Worm (Caenorhabditis elegans) whole organism, late embryonic: Measurements from ENCODE around the gene F29F11.20.

Source experiments
- C38D4.7 ChIP-seq: fragments of 200-800 bp; sonication (Bioruptor generic); optimal IDR thresholded peaks from 2 replicates; lab custom pipeline; 2018; ENCODE audit warnings: mild to moderate bottlenecking, missing genetic modification characterization, moderate library complexity, missing compliant biosample characterization
- T23F11.4 ChIP-seq: fragments of 200-800 bp; sonication (Bioruptor generic); optimal IDR thresholded peaks from 2 replicates; lab custom pipeline; 2018; ENCODE audit warnings: mild to moderate bottlenecking, missing genetic modification characterization, missing compliant biosample characterization
- Y22D7AL.16 ChIP-seq: sonication (generic microtip); optimal IDR thresholded peaks from 2 replicates; lab custom pipeline; 2016; ENCODE audit warnings: missing genetic modification characterization, missing compliant biosample characterization
- ahr-1 ChIP-seq: sonication (generic microtip); optimal IDR thresholded peaks from 2 replicates; lab custom pipeline; 2016; ENCODE audit warnings: missing genetic modification characterization, missing compliant biosample characterization
- ceh-14 ChIP-seq: sonication (generic microtip); optimal IDR thresholded peaks from 2 replicates; lab custom pipeline; 2016; ENCODE audit warnings: missing genotype, missing genetic modification characterization, missing compliant biosample characterization
- ceh-18 ChIP-seq: sonication (generic microtip); optimal IDR thresholded peaks from 2 replicates; lab custom pipeline; 2016; ENCODE audit warnings: missing genetic modification characterization, missing compliant biosample characterization
- ceh-19 ChIP-seq: fragments of 200-800 bp; sonication (Bioruptor generic); optimal IDR thresholded peaks from 2 replicates; lab custom pipeline; 2018; ENCODE audit warnings: mild to moderate bottlenecking, missing genetic modification characterization, missing compliant biosample characterization
- ceh-2 ChIP-seq: sonication (generic microtip); optimal IDR thresholded peaks from 2 replicates; lab custom pipeline; 2016; ENCODE audit warnings: missing genotype, missing genetic modification characterization, missing compliant biosample characterization
- ceh-22 ChIP-seq: sonication (generic microtip); optimal IDR thresholded peaks from 2 replicates; lab custom pipeline; 2017; ENCODE audit warnings: missing biosample characterization, missing genetic modification characterization
- ceh-24 ChIP-seq: sonication (generic microtip); optimal IDR thresholded peaks from 2 replicates; lab custom pipeline; 2016; ENCODE audit warnings: mild to moderate bottlenecking, missing genetic modification characterization, missing compliant biosample characterization
- ceh-30 ChIP-seq: fragments of 150-350 bp; optimal IDR thresholded peaks from 2 replicates; lab custom pipeline; 2014; ENCODE audit warnings: missing biosample characterization, missing genetic modification characterization
- ceh-31 ChIP-seq: sonication (generic microtip); optimal IDR thresholded peaks from 2 replicates; lab custom pipeline; 2016; ENCODE audit warnings: missing genetic modification characterization, missing compliant biosample characterization
- ceh-34 ChIP-seq: sonication (generic microtip); optimal IDR thresholded peaks from 2 replicates; lab custom pipeline; 2016; ENCODE audit warnings: mild to moderate bottlenecking, missing genetic modification characterization, missing compliant biosample characterization
- ceh-9 ChIP-seq: sonication (generic microtip); optimal IDR thresholded peaks from 2 replicates; lab custom pipeline; 2016; ENCODE audit warnings: mild to moderate bottlenecking, missing genetic modification characterization, inconsistent platforms, missing compliant biosample characterization
- che-1 ChIP-seq: sonication (generic microtip); optimal IDR thresholded peaks from 2 replicates; lab custom pipeline; 2016; ENCODE audit warnings: mild to moderate bottlenecking, missing genetic modification characterization, missing compliant biosample characterization
- dve-1 ChIP-seq: sonication (generic microtip); optimal IDR thresholded peaks from 2 replicates; lab custom pipeline; 2017; ENCODE audit warnings: antibody characterized with exemption, mild to moderate bottlenecking, missing genetic modification characterization, missing compliant biosample characterization
- elt-2 ChIP-seq: sonication (generic microtip); optimal IDR thresholded peaks from 2 replicates; lab custom pipeline; 2016; ENCODE audit warnings: missing genetic modification reagents, missing genetic modification characterization, missing compliant biosample characterization
- ets-4 ChIP-seq: sonication (generic microtip); optimal IDR thresholded peaks from 2 replicates; lab custom pipeline; 2016; ENCODE audit warnings: missing genetic modification characterization, missing compliant biosample characterization
- fax-1 ChIP-seq: sonication (generic microtip); optimal IDR thresholded peaks from 2 replicates; lab custom pipeline; 2016; ENCODE audit warnings: missing genotype, missing genetic modification characterization, missing compliant biosample characterization
- fkh-6 ChIP-seq: sonication (generic microtip); optimal IDR thresholded peaks from 2 replicates; lab custom pipeline; 2016; ENCODE audit warnings: missing genetic modification characterization, missing compliant biosample characterization
- hlh-13 ChIP-seq: fragments of 200-800 bp; sonication (Bioruptor generic); optimal IDR thresholded peaks from 2 replicates; lab custom pipeline; 2018; ENCODE audit warnings: mild to moderate bottlenecking, missing genetic modification characterization, missing compliant biosample characterization
- hlh-15 ChIP-seq: sonication (generic microtip); optimal IDR thresholded peaks from 2 replicates; lab custom pipeline; 2016; ENCODE audit warnings: missing genetic modification characterization, missing compliant biosample characterization
- hlh-30 ChIP-seq: sonication (generic microtip); optimal IDR thresholded peaks from 2 replicates; lab custom pipeline; 2017; ENCODE audit warnings: antibody characterized with exemption, missing genetic modification characterization, missing compliant biosample characterization; ENCODE audit not compliant: insufficient read depth
- hlh-6 ChIP-seq: sonication (generic microtip); optimal IDR thresholded peaks from 2 replicates; lab custom pipeline; 2016; ENCODE audit warnings: missing genotype, missing genetic modification characterization, missing compliant biosample characterization
- lim-6 ChIP-seq: sonication (generic microtip); optimal IDR thresholded peaks from 2 replicates; lab custom pipeline; 2016; ENCODE audit warnings: missing genetic modification characterization, missing compliant biosample characterization
- lin-11 ChIP-seq: fragments of 200-800 bp; sonication (Bioruptor generic); optimal IDR thresholded peaks from 2 replicates; lab custom pipeline; 2018; ENCODE audit warnings: mild to moderate bottlenecking, missing genetic modification characterization, missing compliant biosample characterization
- madf-2 ChIP-seq: sonication (generic microtip); optimal IDR thresholded peaks from 2 replicates; lab custom pipeline; 2017; ENCODE audit warnings: missing genetic modification characterization, missing compliant biosample characterization
- mec-3 ChIP-seq: sonication (generic microtip); optimal IDR thresholded peaks from 2 replicates; lab custom pipeline; 2016; ENCODE audit warnings: borderline replicate concordance, missing genetic modification characterization, missing compliant biosample characterization
- nfya-1 ChIP-seq: sonication (generic microtip); optimal IDR thresholded peaks from 2 replicates; lab custom pipeline; 2017; ENCODE audit warnings: missing genetic modification characterization, mild to moderate bottlenecking, missing compliant biosample characterization, antibody characterized with exemption, moderate library complexity
- npax-4 ChIP-seq: sonication (generic microtip); optimal IDR thresholded peaks from 2 replicates; lab custom pipeline; 2016; ENCODE audit warnings: missing genetic modification characterization, missing compliant biosample characterization
- pqm-1 ChIP-seq: sonication (generic microtip); optimal IDR thresholded peaks from 2 replicates; lab custom pipeline; 2016; ENCODE audit warnings: missing genetic modification characterization, missing compliant biosample characterization
- rnt-1 ChIP-seq: sonication (generic microtip); optimal IDR thresholded peaks from 2 replicates; lab custom pipeline; 2016; ENCODE audit warnings: missing genetic modification characterization, missing compliant biosample characterization
- sdc-2 ChIP-seq: sonication (generic microtip); optimal IDR thresholded peaks from 2 replicates; lab custom pipeline; 2016; ENCODE audit warnings: missing genotype, missing genetic modification characterization, missing compliant biosample characterization
- sox-2 ChIP-seq: fragments of 200-800 bp; sonication (Bioruptor generic); IDR thresholded peaks from 2 replicates; pipeline ENCODE4 v1.3.6; 2022; ENCODE audit warnings: missing genetic modification reagents, missing genetic modification characterization, missing compliant biosample characterization
- syd-9 ChIP-seq: sonication (generic microtip); optimal IDR thresholded peaks from 2 replicates; lab custom pipeline; 2016; ENCODE audit warnings: mild to moderate bottlenecking, missing genetic modification characterization, moderate library complexity, missing compliant biosample characterization
- tbx-2 ChIP-seq: sonication (generic microtip); optimal IDR thresholded peaks from 2 replicates; lab custom pipeline; 2016; ENCODE audit warnings: missing genetic modification characterization, missing compliant biosample characterization
- tbx-7 ChIP-seq: sonication (generic microtip); optimal IDR thresholded peaks from 2 replicates; lab custom pipeline; 2016; ENCODE audit warnings: missing genotype, missing genetic modification characterization, missing compliant biosample characterization
- ttx-3 ChIP-seq: sonication (generic microtip); optimal IDR thresholded peaks from 2 replicates; lab custom pipeline; 2016; ENCODE audit warnings: missing genetic modification reagents, missing genetic modification characterization, missing compliant biosample characterization
- unc-55 ChIP-seq: sonication (generic microtip); optimal IDR thresholded peaks from 2 replicates; lab custom pipeline; 2017; ENCODE audit warnings: missing biosample characterization, missing genetic modification reagents, missing genetic modification characterization
- zip-5 ChIP-seq: sonication (generic microtip); optimal IDR thresholded peaks from 2 replicates; lab custom pipeline; 2016; ENCODE audit warnings: missing genetic modification characterization, missing compliant biosample characterization

The F29F11.20 gene

ce11 chrV:10726691-10727090 is 39.0 kb downstream of the F29F11.20 start:
- TF ChIP-seq elt-2 (tag; lab: Kevin White, UChicago) = peak; percentile 88
- TF ChIP-seq ceh-22 (tag; lab: Kevin White, UChicago) = no peak
- TF ChIP-seq ceh-31 (tag; lab: Kevin White, UChicago) = no peak

DNA sequence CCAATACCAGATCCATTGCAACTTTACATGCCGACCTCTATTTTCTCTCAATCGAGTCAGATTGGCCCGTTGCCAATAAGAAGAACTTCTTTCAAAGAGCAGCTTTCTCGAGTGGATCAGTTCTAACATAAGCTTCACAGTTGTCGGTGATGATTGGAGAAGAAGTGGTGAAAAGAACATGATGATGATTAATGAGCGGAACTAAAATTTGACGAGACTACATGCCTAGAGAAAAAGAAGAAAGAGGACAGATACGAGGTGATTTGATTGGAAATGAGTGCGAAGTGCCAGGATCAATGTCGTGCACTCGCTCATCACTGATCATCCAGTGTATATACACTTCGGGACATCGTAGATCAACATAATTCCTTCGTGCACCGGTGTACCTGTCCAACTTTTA is 40.0 kb downstream of the F29F11.20 start:
- TF ChIP-seq mec-3 (tag; lab: Kevin White, UChicago) = no peak
- no peak for TF ChIP-seq ceh-34
- TF ChIP-seq rnt-1 (tag; lab: Kevin White, UChicago) = peak; percentile 19
- TF ChIP-seq ttx-3 = no peak
- no peak for TF ChIP-seq ceh-14 (tag; lab: Kevin White, UChicago)
- TF ChIP-seq ceh-18 (tag; lab: Kevin White, UChicago) = peak; percentile 73
- TF ChIP-seq pqm-1 (tag; lab: Kevin White, UChicago) = no peak
- TF ChIP-seq che-1 (tag; lab: Kevin White, UChicago) = no peak
- peak; percentile 92 for TF ChIP-seq unc-55 (GFP tag; lab: Kevin White, UChicago)
- TF ChIP-seq syd-9 (tag; lab: Kevin White, UChicago) = no peak
- peak; percentile 32 for TF ChIP-seq nfya-1 (tag; lab: Kevin White, UChicago)

DNA sequence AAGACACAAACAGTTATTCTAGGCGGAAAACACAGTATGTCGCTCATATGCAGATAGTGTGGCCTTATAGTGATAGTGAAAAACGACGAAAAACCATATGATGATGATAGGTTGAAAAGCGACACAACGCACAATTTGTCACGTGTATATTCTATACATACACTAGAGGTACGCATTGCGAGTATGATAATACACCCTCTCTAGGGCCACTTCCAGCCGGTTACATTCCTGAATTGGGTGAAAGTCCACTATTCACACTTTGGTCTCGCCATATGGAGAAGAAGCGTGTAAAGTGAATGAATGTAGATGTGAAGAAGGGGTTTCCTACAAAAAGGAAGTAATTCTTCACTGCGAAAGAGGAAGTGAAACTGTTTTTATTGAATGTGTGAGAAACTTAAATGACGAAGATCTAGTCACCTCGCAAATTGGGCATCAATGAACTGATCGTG is 41.8 kb downstream of the F29F11.20 start:
- no peak for TF ChIP-seq sox-2 (GFP tag; lab: Robert Waterston, UW)
- no peak for TF ChIP-seq ttx-3
- no peak for TF ChIP-seq C38D4.7 (GFP tag; lab: Kevin White, UChicago)
- peak; percentile 45 for TF ChIP-seq elt-2 (tag; lab: Kevin White, UChicago)
- TF ChIP-seq hlh-30 = peak; percentile 7
- no peak for TF ChIP-seq npax-4
- no peak for TF ChIP-seq ceh-24 (tag; lab: Kevin White, UChicago)
- no peak for TF ChIP-seq ceh-19 (GFP tag; lab: Kevin White, UChicago)
- TF ChIP-seq madf-2 (tag; lab: Kevin White, UChicago) = no peak
- peak; percentile 21 for TF ChIP-seq pqm-1 (tag; lab: Kevin White, UChicago)
- TF ChIP-seq dve-1 (tag; lab: Kevin White, UChicago) = peak; percentile 66

DNA sequence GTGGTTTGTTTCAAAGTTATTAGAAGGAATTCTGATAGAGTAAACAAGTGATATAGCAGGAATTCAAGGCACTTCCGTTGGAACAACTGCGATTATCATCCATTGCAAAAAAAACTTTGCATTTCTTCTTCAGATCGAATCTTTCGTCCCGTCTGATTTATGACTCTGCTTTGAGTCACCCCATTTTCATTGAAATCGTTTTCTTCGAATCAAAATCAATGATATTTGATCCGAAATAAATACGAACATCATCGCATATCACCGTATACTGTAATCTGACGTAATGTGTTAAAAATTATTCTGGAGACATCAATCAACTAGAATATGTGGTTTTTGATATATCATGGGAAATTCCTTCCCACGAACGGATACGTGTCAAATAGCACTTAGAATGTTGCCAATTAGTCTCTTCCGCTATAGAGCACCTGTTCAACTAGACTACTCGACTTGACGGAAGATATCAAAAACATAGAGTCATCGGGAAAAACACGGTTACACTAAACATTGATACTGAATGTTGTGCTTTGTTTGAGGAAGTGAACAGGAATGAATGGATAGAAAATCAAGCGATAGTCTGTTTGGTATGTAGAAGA is 43.2 kb downstream of the F29F11.20 start:
- TF ChIP-seq unc-55 (GFP tag; lab: Kevin White, UChicago) (peak; percentile 47), zip-5 (tag; lab: Kevin White, UChicago) (no peak)

- TF ChIP-seq elt-2 (tag; lab: Kevin White, UChicago) (peak; percentile 94), hlh-6 (tag; lab: Kevin White, UChicago) (no peak), dve-1 (tag; lab: Kevin White, UChicago) (no peak)
Measured at ce11 chrV:10731989-10732472, 44.3 kb downstream of the F29F11.20 start, which contains the start of gene T28B11.1. Gene T28B11.1 (minus strand): TSS chrV:10732422.

ce11 chrV:10736756-10737155 is 49.1 kb downstream of the F29F11.20 start, which contains the start of the genes mre-11 and wdr-5.3:
Gene mre-11 (minus strand): TSS chrV:10736868.
Gene wdr-5.3 (plus strand): TSS chrV:10737116.
- no peak for TF ChIP-seq mec-3 (tag; lab: Kevin White, UChicago)
- no peak for TF ChIP-seq T23F11.4
- peak; percentile 59 for TF ChIP-seq ceh-31 (tag; lab: Kevin White, UChicago)
- TF ChIP-seq ahr-1 (tag; lab: Kevin White, UChicago) = no peak
- no peak for TF ChIP-seq unc-55 (GFP tag; lab: Kevin White, UChicago)
- no peak for TF ChIP-seq ceh-22 (tag; lab: Kevin White, UChicago)
- no peak for TF ChIP-seq lin-11
- no peak for TF ChIP-seq lim-6
- no peak for TF ChIP-seq ceh-30
- TF ChIP-seq fax-1 (tag; lab: Kevin White, UChicago) = peak; percentile 29
- TF ChIP-seq pqm-1 (tag; lab: Kevin White, UChicago) = no peak
- no peak for TF ChIP-seq ceh-9
- TF ChIP-seq Y22D7AL.16 (tag; lab: Kevin White, UChicago) = no peak
- TF ChIP-seq ceh-14 (tag; lab: Kevin White, UChicago) = no peak
- peak; percentile 34 for TF ChIP-seq tbx-7 (tag; lab: Kevin White, UChicago)
- TF ChIP-seq hlh-13 (GFP tag; lab: Kevin White, UChicago) = no peak
- no peak for TF ChIP-seq sdc-2
- no peak for TF ChIP-seq ceh-18 (tag; lab: Kevin White, UChicago)
- peak; percentile 57 for TF ChIP-seq tbx-2 (tag; lab: Kevin White, UChicago)
- TF ChIP-seq ceh-24 (tag; lab: Kevin White, UChicago) = no peak
- TF ChIP-seq hlh-15 (tag; lab: Kevin White, UChicago) = no peak
- peak; percentile 53 for TF ChIP-seq ceh-2 (tag; lab: Kevin White, UChicago)
- TF ChIP-seq fkh-6 = no peak
- peak; percentile 28 for TF ChIP-seq ets-4
